Worm (Caenorhabditis elegans): ENCODE results near the gene Y116A8B.4.

- TF ChIP-seq F13C5.2 (tag; optimal IDR thresholded peaks at IDR 0.05), result no peak
- TF ChIP-seq tra-4 (tag; optimal IDR thresholded peaks at IDR 0.05), result no peak
- TF ChIP-seq ama-1 (optimal IDR thresholded peaks at IDR 0.05), result no peak
- no peak for TF ChIP-seq ceh-36 (tag; optimal IDR thresholded peaks at IDR 0.05)
- no peak for TF ChIP-seq hmg-4 (GFP tag; optimal IDR thresholded peaks at IDR 0.05)
- TF ChIP-seq sea-1 (GFP tag; conservative IDR thresholded peaks at IDR 0.05), result no peak
- no peak for TF ChIP-seq flt-1 (GFP tag; IDR thresholded peaks at IDR 0.05)
- TF ChIP-seq hmbx-1 (tag; optimal IDR thresholded peaks at IDR 0.05), result no peak
Measured at ce11 chrIV:17262385-17262784, 38.8 kb downstream of the Y116A8B.4 start, which contains the start of gene ZK550.6.
